Worm (Caenorhabditis elegans) whole organism, late embryonic: ENCODE data around the gene str-165.

Experiments used
- K09A11.1 ChIP-seq: sonication (generic microtip); optimal IDR thresholded peaks from 2 replicates; lab custom pipeline; 2017; ENCODE audit warnings: antibody characterized with exemption, mild to moderate bottlenecking, missing genetic modification characterization, missing compliant biosample characterization; ENCODE audit not compliant: insufficient read depth
- Y22D7AL.16 ChIP-seq: sonication (generic microtip); optimal IDR thresholded peaks from 2 replicates; lab custom pipeline; 2016; ENCODE audit warnings: missing genetic modification characterization, missing compliant biosample characterization
- fkh-10 ChIP-seq: fragments of 150-350 bp; optimal IDR thresholded peaks from 2 replicates; lab custom pipeline; 2014; ENCODE audit warnings: missing biosample characterization, missing genetic modification reagents, missing genetic modification characterization
- nhr-11 ChIP-seq: fragments of 150-350 bp; optimal IDR thresholded peaks from 2 replicates; lab custom pipeline; 2014; ENCODE audit warnings: missing biosample characterization, missing genetic modification characterization

DNA sequence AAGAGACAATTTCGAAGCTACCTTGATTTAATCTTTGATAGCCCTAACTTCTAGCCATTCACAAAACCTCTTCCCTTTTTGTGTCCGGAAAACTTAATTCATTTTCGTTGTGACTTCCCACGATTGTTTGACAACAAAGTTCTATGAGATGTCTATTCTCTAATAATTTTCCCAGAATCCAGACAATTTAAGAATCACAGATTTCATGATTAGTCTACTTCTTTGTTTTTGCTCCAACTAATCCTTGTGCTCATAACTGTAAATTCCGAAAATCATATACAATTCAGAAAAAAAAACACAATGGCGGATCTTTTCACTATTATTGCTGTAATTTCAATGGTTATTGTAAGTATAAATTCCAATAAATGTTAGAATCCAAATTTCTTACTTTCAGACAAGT lies 31.6 kb downstream of the str-165 start, which contains the start of gene srx-137:
- TF ChIP-seq fkh-10 (GFP tag; lab: Kevin White, UChicago) (no peak), K09A11.1 (tag; lab: Kevin White, UChicago) (no peak), Y22D7AL.16 (tag; lab: Kevin White, UChicago) (no peak), nhr-11 (tag; lab: Kevin White, UChicago) (no peak)
